Fruit fly (Drosophila melanogaster): Measurements from ENCODE around the gene CG34283.

Gene CG34283

DNA sequence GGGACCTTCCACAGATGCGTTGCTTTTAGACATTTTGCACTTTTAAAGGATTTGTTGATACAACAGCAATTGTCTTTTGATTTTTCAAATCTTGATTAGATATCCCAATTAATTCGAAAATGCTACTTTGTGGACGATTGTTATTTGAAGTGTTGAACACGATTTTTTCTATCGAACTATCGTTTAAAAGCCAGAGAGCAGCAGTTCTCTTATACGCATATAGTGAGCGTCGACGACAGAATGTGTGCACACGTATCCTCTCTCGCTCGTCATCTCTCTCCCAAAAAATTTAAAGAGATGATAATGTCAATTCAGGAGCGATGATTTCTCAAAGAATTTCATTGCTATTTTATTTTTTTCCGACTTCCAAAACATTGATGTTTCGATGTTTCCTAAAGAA lies at the start of gene CG34283:
TSS of gene CG34283 (minus strand) at position 101 of the 400 bp plus-strand sequence.
- no peak for TF ChIP-seq CG8478 (optimal IDR thresholded peaks at IDR 0.05)
- no peak for TF ChIP-seq CTCF (optimal IDR thresholded peaks at IDR 0.05)

DNA sequence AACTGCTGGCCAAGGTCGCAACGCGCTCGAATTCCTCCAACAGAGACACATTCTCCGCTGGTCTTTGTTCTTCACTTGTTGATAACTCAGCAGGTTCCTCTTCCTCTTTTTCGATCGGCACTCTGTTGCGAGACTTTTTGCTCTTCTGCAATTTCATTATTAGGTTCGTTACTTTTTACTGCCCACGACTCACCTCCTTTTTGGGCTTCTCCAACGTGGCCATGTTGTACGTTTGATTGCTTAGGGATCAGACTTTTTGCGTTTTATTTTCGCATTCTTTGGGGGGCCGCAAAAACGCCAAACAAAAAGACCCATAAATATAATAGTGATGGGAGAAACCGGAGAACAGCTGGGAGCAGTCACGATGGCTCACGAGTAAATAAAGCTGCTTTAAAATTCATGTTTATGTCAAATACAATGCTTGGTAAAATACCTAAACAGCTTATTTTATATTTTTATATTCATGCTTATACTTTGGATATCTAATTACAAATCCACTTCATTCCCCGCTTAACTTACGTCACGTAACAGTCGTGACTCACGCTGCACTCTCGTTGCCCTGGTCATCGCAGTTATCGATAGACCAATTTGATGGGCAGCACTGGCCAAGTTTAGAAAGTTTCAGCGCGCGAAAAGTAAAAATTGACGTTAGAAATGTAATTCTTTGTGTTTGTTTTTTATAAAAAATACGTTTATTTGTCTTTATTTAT lies 36.3 kb upstream of the CG34283 start, which contains the start of gene Epg5:
TSS of gene Epg5 (minus strand) at position 326 of the 710 bp plus-strand sequence.
- TF ChIP-seq CTCF (optimal IDR thresholded peaks at IDR 0.05) (no peak), CG8478 (optimal IDR thresholded peaks at IDR 0.05) (no peak)

DNA sequence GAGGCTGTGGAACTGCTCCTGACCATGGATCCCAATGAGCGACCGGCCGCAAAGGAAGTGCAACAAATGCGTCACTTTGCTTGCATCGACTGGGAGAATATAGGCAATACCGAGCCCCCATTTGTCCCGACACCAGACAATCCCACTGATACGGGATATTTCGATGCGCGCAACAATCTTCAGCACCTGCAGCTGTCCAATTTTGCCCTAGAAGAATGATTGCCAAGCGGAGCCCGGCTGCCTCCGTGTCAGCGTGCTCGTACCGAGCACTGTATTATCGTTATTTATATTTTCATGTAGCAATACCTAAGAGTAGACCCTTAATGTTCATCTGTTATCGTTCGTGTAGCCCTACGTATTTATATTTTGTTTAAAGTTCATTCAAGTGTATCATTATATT lies 27.4 kb upstream of the CG34283 start:
- TF ChIP-seq CTCF (optimal IDR thresholded peaks at IDR 0.05) = no peak
- TF ChIP-seq CG8478 (optimal IDR thresholded peaks at IDR 0.05) = no peak

DNA sequence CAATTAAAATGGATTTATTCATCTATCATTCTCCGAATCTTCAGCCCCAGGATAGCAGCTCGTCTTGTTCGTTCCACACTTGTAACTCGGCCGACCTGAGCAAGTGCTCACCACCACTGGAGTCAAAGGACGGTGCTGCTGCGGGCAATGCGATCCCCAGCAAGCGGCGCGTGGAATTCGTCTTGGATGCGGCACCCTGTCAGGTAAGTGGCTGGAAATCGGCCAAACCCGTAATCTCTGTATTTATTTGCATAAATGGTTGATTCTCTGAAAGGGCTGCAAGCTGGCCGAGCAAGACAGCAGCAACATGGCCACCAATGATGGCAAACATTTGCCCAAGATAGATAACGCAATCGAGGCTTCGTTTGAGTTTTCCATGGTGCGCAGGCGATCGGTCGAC lies 25.7 kb upstream of the CG34283 start:
- no peak for TF ChIP-seq CTCF (optimal IDR thresholded peaks at IDR 0.05)
- TF ChIP-seq CG8478 (optimal IDR thresholded peaks at IDR 0.05) = no peak

DNA sequence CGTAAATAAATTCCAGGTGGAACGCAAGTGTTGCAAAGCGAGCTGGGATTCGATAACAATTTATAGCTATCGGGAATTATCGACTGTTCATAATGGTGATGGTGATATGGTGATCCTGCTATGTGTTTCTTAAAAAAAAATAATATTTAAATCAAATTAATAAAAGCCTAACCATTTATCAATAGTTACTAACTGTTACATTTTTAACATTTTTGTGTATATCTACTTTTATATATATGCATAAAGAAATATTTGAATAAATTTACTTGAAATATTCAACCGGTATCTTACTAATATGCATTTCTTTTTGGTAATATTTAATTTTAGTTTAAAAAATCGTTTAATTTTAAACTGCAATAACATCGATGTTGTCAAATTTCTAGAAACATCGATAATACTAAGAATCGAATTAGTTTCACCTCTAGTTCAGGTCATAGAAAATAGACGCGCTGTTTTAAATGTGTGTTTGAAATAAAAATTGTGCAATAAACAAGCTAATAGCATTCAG lies 23.6 kb upstream of the CG34283 start, which contains the start of the genes PGS1 and gwl:
TSS of gene PGS1 (minus strand) at position 81 of the 508 bp plus-strand sequence.
TSS of gene gwl (plus strand) at position 410 of the 508 bp plus-strand sequence.
- TF ChIP-seq CG8478 (optimal IDR thresholded peaks at IDR 0.05) (no peak), CTCF (optimal IDR thresholded peaks at IDR 0.05) (no peak)

DNA sequence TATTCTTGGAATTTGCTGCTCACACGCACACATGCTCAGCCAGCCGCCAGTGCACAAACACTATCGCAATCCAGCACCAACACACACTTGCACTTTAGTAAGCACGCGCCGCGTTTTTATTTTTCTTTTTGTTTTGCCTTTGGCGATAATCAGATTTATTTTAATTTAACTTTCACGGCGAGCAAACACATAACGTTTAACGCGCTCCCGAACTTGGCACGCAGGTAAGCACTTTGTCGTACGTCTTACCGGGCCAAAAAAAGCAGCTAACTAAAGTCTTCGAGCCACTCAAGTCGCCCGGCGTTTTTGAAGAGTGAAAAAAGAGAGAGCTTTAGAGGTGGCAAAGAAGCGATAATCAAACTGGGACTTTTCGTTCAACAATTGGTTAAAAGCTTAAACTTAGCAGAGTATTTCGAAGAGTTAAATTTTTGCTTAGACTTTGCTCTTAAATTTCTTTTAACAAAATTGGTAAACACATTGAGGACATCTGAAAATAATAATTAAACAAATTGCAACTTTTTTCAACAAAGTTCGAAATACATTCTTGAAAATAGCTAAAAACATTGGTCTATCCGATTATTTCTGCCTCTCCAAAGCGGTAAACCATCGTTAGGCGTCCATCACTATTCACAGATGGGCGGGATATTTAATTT lies 21.0 kb upstream of the CG34283 start, which contains the start of gene Mekk1:
TSS of gene Mekk1 (minus strand) at position 325 of the 653 bp plus-strand sequence.
- TF ChIP-seq CG8478 (optimal IDR thresholded peaks at IDR 0.05) = no peak

DNA sequence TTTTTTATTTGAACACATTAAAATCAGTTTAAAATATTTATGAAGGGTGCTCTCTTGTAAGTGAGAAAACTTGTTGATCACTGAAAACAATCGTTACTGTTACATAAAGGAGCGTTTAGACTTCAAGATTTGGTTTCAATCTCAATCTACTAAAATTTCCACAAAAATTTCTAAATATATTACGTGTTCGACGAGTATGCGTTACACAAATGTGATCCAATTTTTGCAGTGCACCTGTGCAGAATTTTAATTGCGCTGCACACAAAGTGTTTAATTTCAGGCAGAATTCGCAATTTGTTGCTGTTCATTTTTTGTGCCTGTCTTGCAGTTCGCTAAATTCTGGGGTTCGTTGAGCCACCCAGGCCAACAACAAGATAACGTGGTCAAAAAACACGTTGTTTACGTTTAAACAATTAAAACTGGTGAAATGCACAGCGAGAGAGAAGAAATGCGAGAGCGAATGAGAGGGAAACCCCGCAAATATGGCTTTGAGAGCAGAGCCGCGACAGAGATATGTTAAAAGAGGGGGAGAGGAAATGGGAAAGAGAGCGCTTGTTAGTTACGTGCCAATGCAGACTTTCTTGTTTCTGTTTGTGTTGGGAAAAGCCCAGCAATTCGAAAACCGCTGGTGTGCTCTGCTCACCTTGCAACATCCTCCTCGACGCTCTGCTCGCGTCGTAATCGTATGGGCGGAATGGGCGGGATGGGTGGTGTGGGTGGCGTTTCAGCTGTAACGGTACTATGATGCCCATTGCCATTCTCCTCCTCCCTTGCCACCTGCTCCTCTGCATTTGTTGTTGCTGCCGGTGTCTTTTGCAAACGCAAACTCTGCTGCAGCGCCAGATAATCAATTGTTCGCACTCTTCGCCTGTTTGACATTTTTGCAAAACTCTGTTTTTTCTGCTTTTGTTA lies 20.2 kb upstream of the CG34283 start:
- TF ChIP-seq CTCF (optimal IDR thresholded peaks at IDR 0.05) (no peak), CG8478 (optimal IDR thresholded peaks at IDR 0.05) (no peak)

DNA sequence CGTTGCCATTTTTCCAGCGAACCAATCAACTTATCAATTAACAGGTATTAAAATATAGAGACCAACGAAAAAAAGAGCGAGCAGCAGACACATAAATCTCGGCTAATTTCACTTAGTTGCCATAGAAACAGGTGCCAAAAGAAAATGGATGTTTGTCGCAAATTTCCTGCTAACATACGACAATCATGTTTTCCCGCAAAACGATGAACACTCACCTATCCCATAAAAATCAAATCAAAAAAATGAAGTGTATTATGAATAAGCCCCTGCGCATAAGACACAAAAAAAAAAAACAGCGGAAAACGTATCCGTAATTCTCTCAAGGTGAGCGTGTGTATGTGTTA lies 19.4 kb upstream of the CG34283 start:
- TF ChIP-seq CG8478 (optimal IDR thresholded peaks at IDR 0.05) (no peak), CTCF (optimal IDR thresholded peaks at IDR 0.05) (no peak)

DNA sequence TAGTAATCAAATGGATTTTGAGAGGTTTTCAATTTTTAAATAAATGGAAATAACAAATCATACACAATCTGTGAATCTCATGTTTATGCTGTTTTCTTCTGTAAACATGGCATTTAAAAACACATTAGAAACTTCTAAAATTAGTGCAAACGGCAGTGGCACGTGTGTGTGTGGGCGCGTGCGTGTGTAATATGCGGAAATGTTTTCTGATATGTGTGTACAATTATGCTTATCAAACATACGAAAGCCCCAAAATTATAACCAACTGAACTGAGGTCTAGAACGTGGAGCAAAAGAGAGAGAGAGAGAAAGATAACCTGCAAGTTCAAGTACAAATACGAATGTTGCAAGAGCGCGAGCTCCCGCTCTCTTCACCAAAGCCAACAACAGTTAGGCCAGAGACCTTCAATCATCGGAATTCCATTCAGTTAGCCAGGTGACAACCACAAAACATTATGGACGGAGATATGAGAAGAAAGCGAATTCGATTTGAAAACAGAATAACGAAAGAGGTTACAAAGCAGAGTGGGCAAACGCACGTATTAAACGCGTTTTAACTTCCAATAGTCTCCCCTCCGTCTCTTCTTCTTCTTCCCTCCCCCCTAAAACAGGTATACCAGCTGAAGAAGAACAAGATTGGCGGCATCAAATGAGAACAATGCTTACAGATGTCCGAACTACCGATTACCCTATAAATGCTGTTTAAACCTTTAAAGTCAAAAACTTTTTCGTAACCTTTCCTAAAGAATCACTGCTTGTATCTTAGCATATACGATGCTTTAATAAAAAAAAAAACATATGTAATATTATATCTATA lies 18.8 kb upstream of the CG34283 start:
- TF ChIP-seq CTCF (optimal IDR thresholded peaks at IDR 0.05) (no peak), CG8478 (optimal IDR thresholded peaks at IDR 0.05) (no peak)

DNA sequence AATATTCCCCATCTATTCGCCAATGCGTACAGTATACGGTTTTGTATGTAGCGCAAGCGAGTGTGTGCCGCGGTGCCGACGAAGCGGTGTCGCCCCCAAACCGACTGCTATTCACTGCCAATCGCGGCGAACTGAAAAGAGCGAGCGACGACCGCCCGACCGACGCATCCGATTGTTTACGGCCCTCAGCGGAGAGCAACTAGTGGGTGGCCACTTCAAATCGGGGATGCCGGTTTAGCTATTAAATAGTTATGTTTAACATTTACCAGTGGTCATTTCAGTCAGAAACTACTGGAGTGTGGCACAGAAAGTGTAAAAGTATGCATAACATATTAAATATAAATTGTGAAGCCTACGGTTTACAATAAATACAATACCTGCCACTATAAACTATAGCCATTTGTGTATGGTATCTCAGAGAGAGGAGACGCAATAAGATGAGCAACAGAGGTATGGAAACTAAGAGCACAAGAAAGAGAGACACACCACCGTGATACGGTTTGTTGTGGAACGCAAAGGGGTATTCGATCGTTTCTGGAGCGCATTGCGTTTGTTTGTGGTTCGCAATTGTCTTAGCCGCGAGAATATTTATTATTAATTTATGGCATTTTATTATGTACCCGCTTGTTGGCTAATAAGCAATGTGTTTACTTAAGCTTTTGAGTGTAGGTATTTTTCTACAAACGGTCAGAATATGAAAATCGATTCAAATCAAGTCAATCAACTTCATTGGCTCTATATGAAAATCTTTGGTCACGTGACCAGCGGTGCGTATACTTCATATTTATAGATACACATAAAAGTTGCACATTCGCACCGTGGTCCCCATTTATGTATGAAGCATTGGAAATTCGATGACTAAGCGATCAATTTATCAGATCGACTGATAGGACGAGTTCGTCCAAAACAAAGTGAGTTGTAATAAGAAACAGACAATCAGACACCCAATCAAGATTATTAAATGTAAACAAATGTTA lies 17.9 kb upstream of the CG34283 start:
- no peak for TF ChIP-seq CG8478 (optimal IDR thresholded peaks at IDR 0.05)
- no peak for TF ChIP-seq CTCF (optimal IDR thresholded peaks at IDR 0.05)

DNA sequence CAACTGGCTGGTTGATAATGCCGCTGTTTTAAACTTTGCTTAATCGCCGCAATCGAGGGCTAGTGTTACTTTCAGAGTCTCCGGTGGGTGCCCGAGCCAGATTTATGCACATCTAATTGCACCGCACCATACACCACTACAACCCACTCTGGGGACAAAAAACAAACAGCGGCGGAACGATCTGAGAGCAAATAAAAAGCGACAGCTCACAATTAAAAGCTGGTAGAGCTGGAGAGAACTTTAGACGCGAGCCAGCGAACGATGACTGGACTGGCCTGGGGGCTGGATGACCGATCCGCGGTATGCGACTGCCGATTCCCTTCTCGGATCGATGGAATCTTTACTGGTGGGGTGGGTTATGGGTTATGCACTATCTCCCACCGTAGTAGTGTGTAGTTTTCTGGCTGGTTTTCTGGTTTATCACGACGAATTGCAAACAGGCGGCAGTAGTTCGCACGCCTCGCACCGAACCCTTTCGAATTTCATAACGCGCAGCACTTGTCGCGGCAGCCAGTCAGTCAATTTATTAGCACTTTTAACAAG lies 17.1 kb upstream of the CG34283 start:
- no peak for TF ChIP-seq CG8478 (optimal IDR thresholded peaks at IDR 0.05)
- no peak for TF ChIP-seq CTCF (optimal IDR thresholded peaks at IDR 0.05)

DNA sequence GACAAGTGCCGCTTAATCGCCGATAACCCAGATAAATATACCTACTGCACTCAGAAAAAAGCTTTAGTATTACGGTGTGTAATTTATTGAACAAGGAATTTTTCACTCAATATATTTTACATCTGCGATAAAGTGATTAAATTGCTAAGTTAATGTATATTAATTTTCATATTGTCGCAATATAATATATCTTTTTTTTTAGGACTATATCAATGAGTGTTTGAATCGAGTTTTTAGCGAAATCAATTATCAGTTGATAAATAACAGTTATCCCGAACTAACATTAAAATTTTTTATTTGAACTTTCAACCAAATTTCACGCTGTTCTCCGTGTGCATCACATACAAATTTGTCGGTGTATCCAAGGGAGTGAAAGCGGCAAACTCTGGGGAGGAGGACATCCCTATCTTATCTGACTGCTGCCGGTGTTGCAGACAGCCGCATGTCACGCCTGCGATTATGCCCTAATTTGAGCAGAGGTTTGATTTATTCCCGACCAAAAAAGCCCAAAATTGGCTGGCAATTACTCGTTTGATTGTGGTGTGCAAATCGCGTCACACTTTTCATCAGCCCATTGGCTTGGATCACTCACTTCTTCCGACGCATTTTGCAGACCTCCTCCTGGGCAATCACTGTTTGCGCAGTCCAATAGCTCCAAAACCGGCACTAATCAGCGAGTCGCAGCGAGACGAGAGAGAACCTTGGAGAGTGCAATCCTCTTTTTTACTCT lies 16.5 kb upstream of the CG34283 start:
- TF ChIP-seq CG8478 (optimal IDR thresholded peaks at IDR 0.05) (no peak), CTCF (optimal IDR thresholded peaks at IDR 0.05) (no peak)
